Worm (Caenorhabditis elegans) whole organism, early embryonic: ENCODE measurements around the gene Y7A5A.10.

ENCODE experiments used
- B0310.2 ChIP-seq: sonication (generic microtip); optimal IDR thresholded peaks from 2 replicates; lab custom pipeline; 2016; ENCODE audit warnings: mild to moderate bottlenecking, missing genetic modification characterization, missing compliant biosample characterization
- F13C5.2 ChIP-seq: sonication (generic microtip); optimal IDR thresholded peaks from 2 replicates; lab custom pipeline; 2017; ENCODE audit warnings: mild to moderate bottlenecking, missing genetic modification characterization, inconsistent platforms, missing compliant biosample characterization
- aly-1 ChIP-seq: sonication (generic microtip); optimal IDR thresholded peaks from 2 replicates; lab custom pipeline; 2016; ENCODE audit warnings: missing genetic modification characterization, missing compliant biosample characterization
- ama-1 ChIP-seq: fragments of 150-350 bp; optimal IDR thresholded peaks from 2 replicates; lab custom pipeline; 2014
- ceh-13 ChIP-seq: fragments of 200-800 bp; sonication (Bioruptor generic); optimal IDR thresholded peaks from 2 replicates; lab custom pipeline; 2018; ENCODE audit warnings: mild to moderate bottlenecking, missing genetic modification characterization, missing compliant biosample characterization
- ceh-36 ChIP-seq: sonication (generic microtip); optimal IDR thresholded peaks from 2 replicates; lab custom pipeline; 2016; ENCODE audit warnings: missing genetic modification characterization, inconsistent platforms, missing compliant biosample characterization
- ets-7 ChIP-seq: sonication (generic microtip); optimal IDR thresholded peaks from 2 replicates; lab custom pipeline; 2016; ENCODE audit warnings: missing genotype, missing genetic modification characterization, missing compliant biosample characterization
- flt-1 ChIP-seq: fragments of 200-800 bp; sonication (Bioruptor generic); IDR thresholded peaks from 2 replicates; pipeline ENCODE4 v1.3.6; 2022; ENCODE audit warnings: missing genetic modification characterization, missing compliant biosample characterization
- hmbx-1 ChIP-seq: sonication (generic microtip); optimal IDR thresholded peaks from 2 replicates; lab custom pipeline; 2016; ENCODE audit warnings: mild to moderate bottlenecking, missing genetic modification characterization, missing compliant biosample characterization
- hmg-4 ChIP-seq: fragments of 200-800 bp; sonication (Bioruptor generic); optimal IDR thresholded peaks from 2 replicates; lab custom pipeline; 2018; ENCODE audit warnings: mild to moderate bottlenecking, missing genetic modification characterization, missing compliant biosample characterization
- hnd-1 ChIP-seq: sonication (generic microtip); optimal IDR thresholded peaks from 2 replicates; lab custom pipeline; 2016; ENCODE audit warnings: missing genetic modification characterization, missing compliant biosample characterization
- pes-1 ChIP-seq: fragments of 200-800 bp; sonication (Bioruptor generic); IDR thresholded peaks from 2 replicates; pipeline ENCODE4 v1.3.6; 2022; ENCODE audit warnings: missing genetic modification reagents, missing genetic modification characterization, missing compliant biosample characterization
- scrt-1 ChIP-seq: fragments of 200-800 bp; sonication (Bioruptor generic); IDR thresholded peaks from 2 replicates; pipeline ENCODE4 v1.3.6; 2022; ENCODE audit warnings: missing genetic modification characterization, missing compliant biosample characterization
- sea-1 ChIP-seq: fragments of 200-800 bp; sonication (Bioruptor generic); conservative IDR thresholded peaks from 2 replicates; pipeline ENCODE4 v1.3.6; 2022; ENCODE audit warnings: missing genetic modification characterization, missing compliant biosample characterization
- tbx-11 ChIP-seq: fragments of 200-800 bp; sonication (Bioruptor generic); IDR thresholded peaks from 2 replicates; pipeline ENCODE4 v1.3.6; 2022; ENCODE audit warnings: missing genetic modification characterization, missing compliant biosample characterization
- tbx-37 ChIP-seq: fragments of 200-800 bp; sonication (Bioruptor generic); conservative IDR thresholded peaks from 2 replicates; pipeline ENCODE4 v1.3.6; 2022; ENCODE audit warnings: missing genetic modification reagents, missing genetic modification characterization, missing compliant biosample characterization
- tra-4 ChIP-seq: sonication (generic microtip); optimal IDR thresholded peaks from 2 replicates; lab custom pipeline; 2017; ENCODE audit warnings: missing genetic modification characterization, missing compliant biosample characterization

Gene Y7A5A.10

ce11 chrX:15771411-15771810 lies 23.5 kb downstream of the Y7A5A.10 start, which contains the start of gene Y7A5A.1:
TSS of gene Y7A5A.1 (minus strand) at chrX:15771493.
- no peak for TF ChIP-seq ceh-36 (tag; lab: Kevin White, UChicago)
- no peak for TF ChIP-seq tra-4 (tag; lab: Kevin White, UChicago)
- no peak for TF ChIP-seq flt-1 (GFP tag; lab: Robert Waterston, UW)
- no peak for TF ChIP-seq ceh-13
- no peak for TF ChIP-seq sea-1 (GFP tag; lab: Robert Waterston, UW)
- no peak for TF ChIP-seq pes-1 (GFP tag; lab: Robert Waterston, UW)
- TF ChIP-seq scrt-1 (GFP tag; lab: Robert Waterston, UW): no peak
- TF ChIP-seq tbx-11 (GFP tag; lab: Robert Waterston, UW): no peak
- TF ChIP-seq ets-7 (tag; lab: Kevin White, UChicago): no peak

- TF ChIP-seq ceh-13 (no peak), hmg-4 (GFP tag; lab: Kevin White, UChicago) (no peak), ceh-36 (tag; lab: Kevin White, UChicago) (no peak), ets-7 (tag; lab: Kevin White, UChicago) (no peak), hnd-1 (tag; lab: Kevin White, UChicago) (no peak), tbx-11 (GFP tag; lab: Robert Waterston, UW) (no peak), sea-1 (GFP tag; lab: Robert Waterston, UW) (no peak), pes-1 (GFP tag; lab: Robert Waterston, UW) (no peak)
Measured at ce11 chrX:15770787-15771186, 24.1 kb downstream of the Y7A5A.10 start.

DNA sequence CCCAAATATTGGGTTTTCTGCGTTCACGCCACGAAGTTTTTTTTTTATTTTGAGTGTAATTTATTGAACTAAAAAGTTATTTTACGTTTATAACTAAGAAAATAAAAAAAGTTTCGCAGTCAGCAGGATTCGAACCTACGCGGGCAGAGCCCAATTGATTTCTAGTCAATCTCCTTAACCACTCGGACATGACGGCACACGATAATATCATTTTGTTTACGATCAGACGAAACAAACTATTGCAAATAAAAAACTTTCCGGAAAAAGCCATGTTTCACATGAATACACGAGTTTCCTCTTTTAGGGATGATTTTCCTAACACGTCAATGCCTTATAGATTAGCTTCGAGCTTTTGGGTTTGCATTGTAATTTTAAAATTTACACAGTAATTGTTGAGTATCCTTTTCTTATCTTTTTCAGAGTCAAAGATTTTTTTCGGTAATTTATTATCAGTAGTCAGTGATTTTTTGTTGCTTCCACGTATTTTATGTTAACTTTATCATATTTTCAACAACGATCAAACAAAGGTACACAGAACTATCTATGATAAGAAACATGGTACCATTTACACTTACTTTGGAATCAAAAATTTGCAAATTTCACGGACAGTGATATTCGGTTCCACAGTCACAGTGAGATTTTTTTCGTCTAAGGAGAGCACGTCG lies 24.9 kb downstream of the Y7A5A.10 start:
- no peak for TF ChIP-seq ceh-13
- TF ChIP-seq ets-7 (tag; lab: Kevin White, UChicago): no peak
- TF ChIP-seq tbx-37: no peak
- TF ChIP-seq pes-1 (GFP tag; lab: Robert Waterston, UW): no peak
- no peak for TF ChIP-seq tbx-11 (GFP tag; lab: Robert Waterston, UW)
- TF ChIP-seq flt-1 (GFP tag; lab: Robert Waterston, UW): no peak
- TF ChIP-seq B0310.2 (tag; lab: Kevin White, UChicago): no peak
- no peak for TF ChIP-seq scrt-1 (GFP tag; lab: Robert Waterston, UW)
- TF ChIP-seq hmg-4 (GFP tag; lab: Kevin White, UChicago): no peak
- TF ChIP-seq ceh-36 (tag; lab: Kevin White, UChicago): no peak
- no peak for TF ChIP-seq hnd-1 (tag; lab: Kevin White, UChicago)
- no peak for TF ChIP-seq hmbx-1 (tag; lab: Kevin White, UChicago)
- TF ChIP-seq ama-1 (lab: Kevin White, UChicago): no peak
- TF ChIP-seq aly-1 (tag; lab: Kevin White, UChicago): no peak
- TF ChIP-seq sea-1 (GFP tag; lab: Robert Waterston, UW): no peak
- TF ChIP-seq tra-4 (tag; lab: Kevin White, UChicago): no peak
- TF ChIP-seq F13C5.2: no peak

ce11 chrX:15768532-15768931 lies 26.3 kb downstream of the Y7A5A.10 start:
- TF ChIP-seq B0310.2 (tag; lab: Kevin White, UChicago) (no peak), hmg-4 (GFP tag; lab: Kevin White, UChicago) (no peak), hnd-1 (tag; lab: Kevin White, UChicago) (no peak), ama-1 (lab: Kevin White, UChicago) (no peak), ets-7 (tag; lab: Kevin White, UChicago) (no peak), pes-1 (GFP tag; lab: Robert Waterston, UW) (no peak), tbx-37 (no peak), tra-4 (tag; lab: Kevin White, UChicago) (no peak), tbx-11 (GFP tag; lab: Robert Waterston, UW) (no peak), ceh-36 (tag; lab: Kevin White, UChicago) (no peak), ceh-13 (no peak), aly-1 (tag; lab: Kevin White, UChicago) (no peak), sea-1 (GFP tag; lab: Robert Waterston, UW) (no peak), flt-1 (GFP tag; lab: Robert Waterston, UW) (no peak), scrt-1 (GFP tag; lab: Robert Waterston, UW) (no peak), F13C5.2 (no peak)

DNA sequence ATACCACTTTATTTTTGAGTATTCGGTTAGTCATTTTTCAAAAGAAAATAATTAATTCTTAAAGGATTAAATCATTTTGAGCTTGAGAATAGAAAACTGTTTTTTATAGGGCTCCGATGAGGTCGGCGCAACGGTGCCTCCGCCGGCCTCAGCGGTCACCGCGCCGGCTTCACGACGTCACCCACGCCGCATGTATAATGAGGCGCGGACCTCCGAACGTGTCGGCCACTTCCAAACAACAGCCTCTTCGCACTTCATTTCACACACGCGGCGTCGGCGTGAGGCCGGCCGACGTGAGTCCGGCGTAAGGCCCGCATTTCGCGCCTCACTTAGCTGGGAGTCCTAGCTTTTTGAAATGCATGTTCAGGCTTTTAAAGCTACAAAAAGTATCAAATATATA lies 28.0 kb downstream of the Y7A5A.10 start:
- TF ChIP-seq ama-1 (lab: Kevin White, UChicago): no peak
- TF ChIP-seq scrt-1 (GFP tag; lab: Robert Waterston, UW): no peak
- TF ChIP-seq B0310.2 (tag; lab: Kevin White, UChicago): no peak
- no peak for TF ChIP-seq flt-1 (GFP tag; lab: Robert Waterston, UW)
- no peak for TF ChIP-seq aly-1 (tag; lab: Kevin White, UChicago)
- no peak for TF ChIP-seq hmg-4 (GFP tag; lab: Kevin White, UChicago)
- TF ChIP-seq F13C5.2: no peak
- TF ChIP-seq tra-4 (tag; lab: Kevin White, UChicago): no peak
- TF ChIP-seq ceh-13: no peak

- TF ChIP-seq tra-4 (tag; lab: Kevin White, UChicago) (no peak), flt-1 (GFP tag; lab: Robert Waterston, UW) (no peak), sea-1 (GFP tag; lab: Robert Waterston, UW) (no peak), aly-1 (tag; lab: Kevin White, UChicago) (no peak), tbx-11 (GFP tag; lab: Robert Waterston, UW) (no peak), ets-7 (tag; lab: Kevin White, UChicago) (no peak), hmbx-1 (tag; lab: Kevin White, UChicago) (no peak), F13C5.2 (no peak), ceh-36 (tag; lab: Kevin White, UChicago) (no peak), ama-1 (lab: Kevin White, UChicago) (no peak)
Measured at ce11 chrX:15766147-15766546, 28.7 kb downstream of the Y7A5A.10 start, which contains the start of gene bus-17. TSS of gene bus-17 (minus strand) at chrX:15766354.

- TF ChIP-seq tra-4 (tag; lab: Kevin White, UChicago): no peak
- no peak for TF ChIP-seq sea-1 (GFP tag; lab: Robert Waterston, UW)
- no peak for TF ChIP-seq aly-1 (tag; lab: Kevin White, UChicago)
- TF ChIP-seq hmbx-1 (tag; lab: Kevin White, UChicago): no peak
- TF ChIP-seq hnd-1 (tag; lab: Kevin White, UChicago): no peak
- no peak for TF ChIP-seq pes-1 (GFP tag; lab: Robert Waterston, UW)
- no peak for TF ChIP-seq ets-7 (tag; lab: Kevin White, UChicago)
- TF ChIP-seq hmg-4 (GFP tag; lab: Kevin White, UChicago): no peak
- TF ChIP-seq B0310.2 (tag; lab: Kevin White, UChicago): no peak
- no peak for TF ChIP-seq ceh-36 (tag; lab: Kevin White, UChicago)
- no peak for TF ChIP-seq ama-1 (lab: Kevin White, UChicago)
- TF ChIP-seq ceh-13: no peak
- no peak for TF ChIP-seq tbx-37
Measured at ce11 chrX:15759222-15759621, 35.7 kb downstream of the Y7A5A.10 start.
